Worm (Caenorhabditis elegans): Measurements from ENCODE around the gene C23G10.10.

Gene C23G10.10

DNA sequence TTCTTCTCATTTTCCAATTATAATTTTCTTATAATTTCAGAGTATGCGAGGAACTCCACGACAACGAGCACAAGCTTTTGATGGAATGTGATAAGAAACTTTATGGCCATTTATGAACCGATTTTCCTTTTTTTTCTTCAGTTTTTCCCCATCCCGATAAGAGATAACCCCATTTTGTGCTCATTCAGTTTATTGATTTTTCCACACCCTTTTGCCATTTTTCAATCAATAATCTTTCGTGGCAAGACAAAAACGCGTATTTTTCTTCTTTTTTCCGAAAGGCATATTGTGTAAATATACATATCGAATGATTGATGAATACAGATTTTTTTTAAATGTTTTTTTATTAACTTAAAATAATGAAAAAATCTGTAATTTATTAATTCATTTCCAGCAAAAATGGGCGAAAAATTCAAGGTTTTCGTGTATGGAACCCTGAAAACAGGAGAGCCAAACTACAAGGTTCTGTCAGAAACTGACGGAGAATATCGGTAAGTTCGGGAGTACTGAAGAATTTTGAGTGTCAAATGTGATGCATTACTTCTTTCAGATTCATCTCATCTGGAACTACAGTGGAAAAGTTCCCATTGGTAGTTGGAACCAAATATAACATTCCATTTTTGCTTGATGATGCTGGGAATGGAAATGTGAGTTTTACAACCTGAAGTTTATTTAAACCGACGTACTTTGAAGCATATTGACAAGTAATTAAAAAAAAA, 49.4 kb downstream of the C23G10.10 start, which contains the start of gene F42A10.9 (continued):
- TF ChIP-seq sdz-12 (GFP tag; optimal IDR thresholded peaks at IDR 0.05): no peak

DNA sequence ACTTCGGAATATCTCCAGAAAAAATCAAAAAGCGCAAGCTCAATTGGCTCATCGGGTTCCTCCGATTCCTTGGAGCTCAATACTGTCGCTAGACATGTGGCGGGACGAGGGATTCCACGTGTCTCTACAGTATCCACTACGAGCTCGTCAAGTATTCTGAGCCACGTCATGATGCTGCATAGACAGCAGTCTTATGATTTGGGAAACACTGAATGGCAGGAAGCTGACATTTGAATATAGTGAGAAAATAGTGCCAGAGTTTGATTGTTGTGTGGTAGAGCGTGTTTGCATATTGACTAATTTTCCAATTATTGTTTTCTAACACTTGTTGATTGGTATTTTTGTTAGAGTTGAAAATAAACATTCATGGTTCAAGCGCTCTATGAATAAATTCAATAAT, 50.4 kb downstream of the C23G10.10 start:
- TF ChIP-seq dmd-8 (GFP tag; IDR thresholded peaks at IDR 0.05): no peak
- TF ChIP-seq dmd-6 (GFP tag; IDR thresholded peaks at IDR 0.05): peak; percentile 75
